Worm (Caenorhabditis elegans) whole organism, early embryonic: ENCODE results near the gene F22E5.22.

Source experiments
- ama-1 ChIP-seq: fragments of 150-350 bp; optimal IDR thresholded peaks from 2 replicates; lab custom pipeline; 2014
- ceh-13 ChIP-seq: fragments of 200-800 bp; sonication (Bioruptor generic); optimal IDR thresholded peaks from 2 replicates; lab custom pipeline; 2018; ENCODE audit warnings: mild to moderate bottlenecking, missing genetic modification characterization, missing compliant biosample characterization
- scrt-1 ChIP-seq: fragments of 200-800 bp; sonication (Bioruptor generic); IDR thresholded peaks from 2 replicates; pipeline ENCODE4 v1.3.6; 2022; ENCODE audit warnings: missing genetic modification characterization, missing compliant biosample characterization

ce11 chrII:2622480-2622879 is 43.2 kb upstream of the F22E5.22 start, which contains the start of gene D2062.5:
- TF ChIP-seq ama-1 (lab: Kevin White, UChicago), result no peak
- TF ChIP-seq ceh-13 (GFP tag; lab: Kevin White, UChicago), result no peak
- no peak for TF ChIP-seq scrt-1 (GFP tag; lab: Robert Waterston, UW)
